Worm (Caenorhabditis elegans): ENCODE measurements around the gene dlhd-1.

DNA sequence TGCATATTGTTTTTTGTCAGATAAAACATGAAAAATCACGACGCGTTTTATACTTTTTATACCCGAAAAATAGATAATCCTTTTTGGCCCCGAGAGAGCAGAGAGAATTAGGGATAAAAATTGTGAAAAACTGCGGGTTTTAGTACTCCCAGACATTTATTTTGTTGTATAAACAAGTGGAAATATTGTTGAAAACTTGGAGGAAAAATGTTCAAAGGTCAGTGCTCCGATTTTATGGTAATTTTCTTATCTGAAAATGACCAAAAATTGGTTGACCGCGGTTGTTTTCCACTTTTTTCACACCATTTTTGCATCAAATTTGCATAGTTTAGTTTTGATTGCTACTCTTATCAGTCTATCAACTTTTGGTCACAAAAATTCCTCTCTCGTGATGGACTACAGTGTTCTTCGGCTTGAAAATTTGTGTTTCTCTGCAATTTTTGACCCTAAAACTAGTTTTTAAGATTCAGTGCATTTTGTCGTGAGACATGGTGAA is at the start of gene dlhd-1:
- no peak for TF ChIP-seq sea-1 (GFP tag; conservative IDR thresholded peaks at IDR 0.05)
- TF ChIP-seq ama-1 (optimal IDR thresholded peaks at IDR 0.05): no peak
- TF ChIP-seq ceh-13 (GFP tag; optimal IDR thresholded peaks at IDR 0.05): no peak
- TF ChIP-seq hnd-1 (tag; optimal IDR thresholded peaks at IDR 0.05): no peak
- no peak for TF ChIP-seq B0310.2 (tag; optimal IDR thresholded peaks at IDR 0.05)
- no peak for TF ChIP-seq ets-7 (tag; optimal IDR thresholded peaks at IDR 0.05)
- TF ChIP-seq pes-1 (GFP tag; IDR thresholded peaks at IDR 0.05): no peak
- no peak for TF ChIP-seq tbx-11 (GFP tag; IDR thresholded peaks at IDR 0.05)
- TF ChIP-seq F13C5.2 (tag; optimal IDR thresholded peaks at IDR 0.05): no peak
- TF ChIP-seq tra-4 (tag; optimal IDR thresholded peaks at IDR 0.05): no peak
- TF ChIP-seq scrt-1 (GFP tag; IDR thresholded peaks at IDR 0.05): no peak
- no peak for TF ChIP-seq tbx-37 (GFP tag; conservative IDR thresholded peaks at IDR 0.05)
